Fruit fly (Drosophila melanogaster) Kc167 (cell line): ENCODE measurements around the gene CG33339.

ENCODE experiments used
- Myc ChIP-seq: fragments of >200 bp; optimal IDR thresholded peaks from 2 replicates; lab custom pipeline; 2017; ENCODE audit warnings: missing external identifiers
- Sin3A ChIP-seq: fragments of >200 bp; optimal IDR thresholded peaks from 2 replicates; lab custom pipeline; 2018; ENCODE audit warnings: missing external identifiers
- h ChIP-seq: fragments of >200 bp; optimal IDR thresholded peaks from 3 replicates; lab custom pipeline; 2018; ENCODE audit warnings: missing external identifiers
- psq ChIP-seq: fragments of >200 bp; optimal IDR thresholded peaks from 2 replicates; lab custom pipeline; 2017; ENCODE audit warnings: missing external identifiers
- ttk ChIP-seq: sonication (Bioruptor generic); optimal IDR thresholded peaks from 2 replicates; lab custom pipeline; 2017; ENCODE audit warnings: missing external identifiers

DNA sequence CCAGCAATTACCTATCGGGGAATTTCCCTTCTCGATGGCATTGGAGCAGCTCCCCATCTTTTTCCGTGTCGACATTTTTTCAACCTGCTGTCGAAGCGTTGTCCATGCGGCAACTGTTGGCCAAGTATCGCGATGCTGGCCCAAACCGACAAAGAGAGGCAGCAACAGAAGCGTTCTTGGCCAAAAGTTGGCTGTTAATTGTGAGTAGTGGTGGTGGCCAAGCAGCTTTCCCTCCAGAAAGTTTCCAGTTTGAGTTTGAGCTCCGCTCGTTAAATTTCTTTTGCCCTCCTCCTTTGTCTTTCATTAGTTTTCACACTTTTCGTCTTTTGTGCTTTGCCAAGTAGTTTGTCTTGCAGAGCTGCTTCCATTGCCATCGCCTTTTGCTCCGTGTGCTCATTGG, 11.0 kb downstream of the CG33339 start, which contains the start of gene CG17782:
- no peak for TF ChIP-seq Myc (lab: Kevin White, UChicago)
- TF ChIP-seq Sin3A (lab: Kevin White, UChicago), result no peak
- no peak for TF ChIP-seq ttk
- no peak for TF ChIP-seq h (lab: Kevin White, UChicago)
- TF ChIP-seq psq (lab: Kevin White, UChicago), result no peak
